Worm (Caenorhabditis elegans): ENCODE results near the gene F56D6.14.

Gene F56D6.14

ce11 chrIV:3941658-3942328 is 24.3 kb downstream of the F56D6.14 start, which contains the start of gene clec-174:
TSS of gene clec-174 (minus strand) at chrIV:3941708.
- peak; percentile 87 for TF ChIP-seq aha-1 (tag)
- peak; percentile 54 for TF ChIP-seq nhr-77 (tag; optimal IDR thresholded peaks at IDR 0.05)
- TF ChIP-seq nhr-28 (tag; optimal IDR thresholded peaks at IDR 0.05): peak; percentile 87
- TF ChIP-seq ceh-20 (GFP tag; IDR thresholded peaks at IDR 0.05): no peak
- no peak for TF ChIP-seq pha-4 (GFP tag; IDR thresholded peaks at IDR 0.05)
- TF ChIP-seq pha-4 (tag; optimal IDR thresholded peaks at IDR 0.05): no peak
- TF ChIP-seq ceh-28 (tag; optimal IDR thresholded peaks at IDR 0.05): no peak
- TF ChIP-seq unc-62 (GFP tag; optimal IDR thresholded peaks at IDR 0.05 in 1 of 2): peak in 1 of 2 experiments; percentile 35
- no peak for TF ChIP-seq unc-62 (tag; optimal IDR thresholded peaks at IDR 0.05)
- TF ChIP-seq pqm-1 (tag; optimal IDR thresholded peaks at IDR 0.05): peak; percentile 6

ce11 chrIV:3943003-3943402 is 25.5 kb downstream of the F56D6.14 start, which contains the start of gene Y46C8AL.11:
TSS of gene Y46C8AL.11 (plus strand) at chrIV:3943303.
- TF ChIP-seq nhr-11 (tag; optimal IDR thresholded peaks at IDR 0.05): no peak
- TF ChIP-seq jun-1 (tag; optimal IDR thresholded peaks at IDR 0.05): no peak
- TF ChIP-seq zip-11 (GFP tag; IDR thresholded peaks at IDR 0.05): no peak
- TF ChIP-seq ceh-44 (GFP tag; IDR thresholded peaks at IDR 0.05): no peak
- no peak for TF ChIP-seq hlh-11 (tag; optimal IDR thresholded peaks at IDR 0.05)
- no peak for TF ChIP-seq php-3 (GFP tag; IDR thresholded peaks at IDR 0.05)
- TF ChIP-seq dpl-1 (GFP tag; optimal IDR thresholded peaks at IDR 0.05): no peak
- no peak for TF ChIP-seq daf-16 (GFP tag; optimal IDR thresholded peaks at IDR 0.05)
- no peak for TF ChIP-seq daf-16 (tag; optimal IDR thresholded peaks at IDR 0.05)
- no peak for TF ChIP-seq Y5F2A.4 (GFP tag; optimal IDR thresholded peaks at IDR 0.05)
- no peak for TF ChIP-seq zag-1 (tag; optimal IDR thresholded peaks at IDR 0.05)
- no peak for TF ChIP-seq F26F4.8 (GFP tag; conservative IDR thresholded peaks at IDR 0.05)
- TF ChIP-seq cey-2 (tag; optimal IDR thresholded peaks at IDR 0.05; ENCODE audit: borderline replicate concordance, insufficient read depth): no peak
- TF ChIP-seq unc-62 (GFP tag; optimal IDR thresholded peaks at IDR 0.05 in 1 of 2): no peak
- TF ChIP-seq unc-62 (tag; optimal IDR thresholded peaks at IDR 0.05): no peak
- TF ChIP-seq mes-2 (tag; optimal IDR thresholded peaks at IDR 0.05; ENCODE audit: poor library complexity, severe bottlenecking): no peak
- TF ChIP-seq pha-4 (GFP tag; IDR thresholded peaks at IDR 0.05): no peak
- TF ChIP-seq pha-4 (tag; optimal IDR thresholded peaks at IDR 0.05): no peak
- no peak for TF ChIP-seq tag-97 (GFP tag; IDR thresholded peaks at IDR 0.05)
- TF ChIP-seq attf-4 (tag; optimal IDR thresholded peaks at IDR 0.05): no peak

- no peak for TF ChIP-seq snpc-1.2 (GFP tag; IDR thresholded peaks at IDR 0.05)
- no peak for TF ChIP-seq lin-38 (GFP tag; IDR thresholded peaks at IDR 0.05)
- TF ChIP-seq fos-1 (tag; optimal IDR thresholded peaks at IDR 0.05): no peak
- no peak for TF ChIP-seq ZK546.5 (tag; optimal IDR thresholded peaks at IDR 0.05)
- no peak for TF ChIP-seq ceh-44 (GFP tag; IDR thresholded peaks at IDR 0.05)
- TF ChIP-seq ztf-7 (tag; optimal IDR thresholded peaks at IDR 0.05): no peak
- no peak for TF ChIP-seq lin-29 (GFP tag; IDR thresholded peaks at IDR 0.05)
- TF ChIP-seq F10B5.3 (tag; optimal IDR thresholded peaks at IDR 0.05): no peak
- no peak for TF ChIP-seq zfp-2 (tag; optimal IDR thresholded peaks at IDR 0.05)
- peak; percentile 98 for TF ChIP-seq pqm-1 (tag; optimal IDR thresholded peaks at IDR 0.05)
- no peak for TF ChIP-seq F26F4.8 (GFP tag; conservative IDR thresholded peaks at IDR 0.05)
- no peak for TF ChIP-seq daf-16 (GFP tag; optimal IDR thresholded peaks at IDR 0.05)
- TF ChIP-seq daf-16 (tag; optimal IDR thresholded peaks at IDR 0.05): peak; percentile 97
- TF ChIP-seq Y5F2A.4 (GFP tag; optimal IDR thresholded peaks at IDR 0.05): no peak
- TF ChIP-seq aly-2 (tag; optimal IDR thresholded peaks at IDR 0.05): no peak
- TF ChIP-seq dmd-8 (GFP tag; IDR thresholded peaks at IDR 0.05): no peak
- no peak for TF ChIP-seq gei-8 (GFP tag; optimal IDR thresholded peaks at IDR 0.05)
- TF ChIP-seq mdl-1 (tag; optimal IDR thresholded peaks at IDR 0.05): peak in 1 of 2 experiments; percentile 50
- no peak for TF ChIP-seq mxl-2 (GFP tag; conservative IDR thresholded peaks at IDR 0.05)
- TF ChIP-seq daf-19 (GFP tag; conservative IDR thresholded peaks at IDR 0.05): no peak
- TF ChIP-seq mes-2 (tag; optimal IDR thresholded peaks at IDR 0.05; ENCODE audit: poor library complexity, severe bottlenecking): no peak
- peak; percentile 92 for TF ChIP-seq dmd-6 (GFP tag; IDR thresholded peaks at IDR 0.05)
- TF ChIP-seq unc-62 (GFP tag; optimal IDR thresholded peaks at IDR 0.05 in 1 of 2): peak in 1 of 2 experiments; percentile 51
- TF ChIP-seq unc-62 (tag; optimal IDR thresholded peaks at IDR 0.05): no peak
- TF ChIP-seq nhr-48 (tag; optimal IDR thresholded peaks at IDR 0.05): no peak
- no peak for TF ChIP-seq unc-130 (GFP tag; optimal IDR thresholded peaks at IDR 0.05)
- TF ChIP-seq pha-4 (GFP tag; IDR thresholded peaks at IDR 0.05): no peak
- no peak for TF ChIP-seq pha-4 (tag; optimal IDR thresholded peaks at IDR 0.05)
- no peak for TF ChIP-seq F44E2.7 (GFP tag; IDR thresholded peaks at IDR 0.05)
- TF ChIP-seq zag-1 (tag; optimal IDR thresholded peaks at IDR 0.05): no peak
- TF ChIP-seq T26A8.4 (GFP tag; IDR thresholded peaks at IDR 0.05): no peak
- TF ChIP-seq ceh-20 (GFP tag; IDR thresholded peaks at IDR 0.05): no peak
- TF ChIP-seq nhr-237 (tag; optimal IDR thresholded peaks at IDR 0.05): no peak
These were observed 27.0 kb downstream of the F56D6.14 start, which contains the start of gene clec-72 for ce11 chrIV:3944459-3944858. TSS of gene clec-72 (plus strand) at chrIV:3944816.
